Fruit fly (Drosophila melanogaster) whole organism, embryonic: ENCODE measurements around the gene Spc25.
A peak's percentile ranks its signal among the peaks of the same experiment; 100 is the strongest.

Experiments used
- ATbp ChIP-seq: fragments of 200-800 bp; sonication (Bioruptor generic); optimal IDR thresholded peaks from 2 replicates; lab custom pipeline; 2017; ENCODE audit warnings: missing biosample characterization, mild to moderate bottlenecking, missing genetic modification characterization, missing genetic modification reagents
- CG10565 ChIP-seq: fragments of 200-800 bp; sonication (Bioruptor generic); optimal IDR thresholded peaks from 3 replicates; lab custom pipeline; 2016; ENCODE audit warnings: missing biosample characterization, mild to moderate bottlenecking, missing genetic modification characterization
- CG12744 ChIP-seq: fragments of 200-800 bp; sonication (Bioruptor generic); optimal IDR thresholded peaks from 2 replicates; lab custom pipeline; 2016; ENCODE audit warnings: missing biosample characterization, missing genetic modification characterization
- CG13624 ChIP-seq: fragments of 200-800 bp; sonication (Bioruptor generic); optimal IDR thresholded peaks from 2 replicates; lab custom pipeline; 2016; ENCODE audit warnings: missing biosample characterization, missing genetic modification characterization
- CG14710 ChIP-seq: fragments of 200-800 bp; sonication (Bioruptor generic); optimal IDR thresholded peaks from 3 replicates; lab custom pipeline; 2019; ENCODE audit warnings: missing biosample characterization, mild to moderate bottlenecking, missing genetic modification characterization, moderate library complexity
- CG1529 ChIP-seq: fragments of 200-800 bp; sonication (Bioruptor generic); optimal IDR thresholded peaks from 3 replicates; lab custom pipeline; 2018; ENCODE audit warnings: missing biosample characterization, missing genetic modification characterization
- CG17829 ChIP-seq: fragments of 200-800 bp; optimal IDR thresholded peaks from 2 replicates; lab custom pipeline; 2019; ENCODE audit warnings: missing biosample characterization, mild to moderate bottlenecking, missing genetic modification characterization, moderate library complexity
- CG17912 ChIP-seq: fragments of 200-800 bp; sonication (Bioruptor generic); optimal IDR thresholded peaks from 2 replicates; lab custom pipeline; 2018; ENCODE audit warnings: missing biosample characterization, mild to moderate bottlenecking, missing genetic modification characterization
- CG2678 ChIP-seq: fragments of 200-800 bp; sonication (Bioruptor generic); optimal IDR thresholded peaks from 3 replicates; lab custom pipeline; 2019; ENCODE audit warnings: missing biosample characterization, mild to moderate bottlenecking, missing genetic modification characterization, moderate library complexity
- CG2712 ChIP-seq: fragments of 200-800 bp; optimal IDR thresholded peaks from 3 replicates; lab custom pipeline; 2019; ENCODE audit warnings: missing biosample characterization, mild to moderate bottlenecking, missing genetic modification characterization, moderate library complexity
- CG30403 ChIP-seq: fragments of 200-800 bp; sonication (Bioruptor generic); optimal IDR thresholded peaks from 3 replicates; lab custom pipeline; 2016; ENCODE audit warnings: missing biosample characterization, missing genetic modification characterization
- CG31365 ChIP-seq: fragments of 200-800 bp; sonication (Bioruptor generic); optimal IDR thresholded peaks from 2 replicates; lab custom pipeline; 2018; ENCODE audit warnings: missing biosample characterization, mild to moderate bottlenecking, missing genetic modification characterization
- CG34224 ChIP-seq: fragments of 200-800 bp; sonication (Bioruptor generic); IDR thresholded peaks from 3 replicates; pipeline ENCODE4 v1.3.6; 2022; ENCODE audit warnings: missing biosample characterization, missing genetic modification characterization; ENCODE audit not compliant: partially characterized antibody
- CG4707 ChIP-seq: fragments of 200-800 bp; sonication (Bioruptor generic); optimal IDR thresholded peaks from 2 replicates; lab custom pipeline; 2018; ENCODE audit warnings: missing biosample characterization, mild to moderate bottlenecking, missing genetic modification characterization, moderate library complexity
- CG4820 ChIP-seq: fragments of 200-800 bp; sonication (Bioruptor generic); optimal IDR thresholded peaks from 3 replicates; lab custom pipeline; 2016; ENCODE audit warnings: missing biosample characterization, missing genetic modification characterization
- CG7357 ChIP-seq: fragments of 200-800 bp; sonication (Bioruptor generic); IDR thresholded peaks from 3 replicates; pipeline ENCODE4 v1.3.6; 2022; ENCODE audit warnings: missing biosample characterization, missing genetic modification characterization
- CG7372 ChIP-seq: fragments of 200-800 bp; sonication (Bioruptor generic); IDR thresholded peaks from 2 replicates; pipeline ENCODE4 v1.3.6; 2022; ENCODE audit warnings: missing biosample characterization, missing genetic modification characterization
- CG7963 ChIP-seq: fragments of 200-800 bp; sonication (Bioruptor generic); IDR thresholded peaks from 3 replicates; pipeline ENCODE4 v1.3.6; 2022; ENCODE audit warnings: missing biosample characterization, missing genetic modification characterization; ENCODE audit not compliant: partially characterized antibody
- CG8359 ChIP-seq: fragments of 200-800 bp; sonication (Bioruptor generic); optimal IDR thresholded peaks from 2 replicates; lab custom pipeline; 2017; ENCODE audit warnings: missing biosample characterization, mild to moderate bottlenecking, missing genetic modification characterization, borderline replicate concordance
- CG9817 ChIP-seq: fragments of 200-800 bp; sonication (Bioruptor generic); optimal IDR thresholded peaks from 2 replicates; lab custom pipeline; 2018; ENCODE audit warnings: missing biosample characterization, mild to moderate bottlenecking, missing genetic modification characterization, moderate library complexity
- Chrac-16 ChIP-seq: fragments of 200-800 bp; sonication (Bioruptor generic); optimal IDR thresholded peaks from 3 replicates; lab custom pipeline; 2016; ENCODE audit warnings: missing biosample characterization, missing genetic modification characterization
- Doc2 ChIP-seq: fragments of 200-800 bp; sonication (Bioruptor generic); IDR thresholded peaks from 2 replicates; pipeline ENCODE4 v1.3.6; 2022; ENCODE audit warnings: missing biosample characterization, missing genetic modification characterization
- Fer1 ChIP-seq: fragments of 200-800 bp; sonication (Bioruptor generic); optimal IDR thresholded peaks from 2 replicates; lab custom pipeline; 2017; ENCODE audit warnings: missing biosample characterization, mild to moderate bottlenecking, missing genetic modification characterization
- HLH54F ChIP-seq: fragments of 200-800 bp; sonication (Bioruptor generic); optimal IDR thresholded peaks from 3 replicates; lab custom pipeline; 2016; ENCODE audit warnings: missing biosample characterization, missing genetic modification characterization
- Lim3 ChIP-seq: fragments of 200-800 bp; sonication (Bioruptor generic); IDR thresholded peaks from 2 replicates; pipeline ENCODE4 v1.3.6; 2022; ENCODE audit warnings: missing biosample characterization, missing genetic modification characterization
- Mad ChIP-seq: fragments of 200-800 bp; sonication (Bioruptor generic); optimal IDR thresholded peaks from 2 replicates; lab custom pipeline; 2016; ENCODE audit warnings: missing biosample characterization, missing genetic modification characterization
- Neu2 ChIP-seq: fragments of 200-800 bp; sonication (Bioruptor generic); optimal IDR thresholded peaks from 3 replicates; lab custom pipeline; 2016; ENCODE audit warnings: missing biosample characterization, missing genetic modification characterization, borderline replicate concordance
- Nf-YC ChIP-seq: fragments of 200-800 bp; optimal IDR thresholded peaks from 3 replicates; lab custom pipeline; 2019; ENCODE audit warnings: missing biosample characterization, mild to moderate bottlenecking, missing genetic modification characterization, moderate library complexity
- Sry-β ChIP-seq: fragments of 200-800 bp; sonication (Bioruptor generic); optimal IDR thresholded peaks from 2 replicates; lab custom pipeline; 2018; ENCODE audit warnings: missing biosample characterization, mild to moderate bottlenecking, missing genetic modification characterization, moderate library complexity
- Ssrp ChIP-seq: fragments of 200-800 bp; sonication (Bioruptor generic); optimal IDR thresholded peaks from 2 replicates; lab custom pipeline; 2018; ENCODE audit warnings: missing biosample characterization, mild to moderate bottlenecking, missing genetic modification characterization, moderate library complexity
- Xrp1 ChIP-seq: fragments of 200-800 bp; sonication (Bioruptor generic); IDR thresholded peaks from 2 replicates; pipeline ENCODE4 v1.3.6; 2022; ENCODE audit warnings: missing biosample characterization, missing genetic modification characterization
- YL-1 ChIP-seq: fragments of 200-800 bp; sonication (Bioruptor generic); optimal IDR thresholded peaks from 3 replicates; lab custom pipeline; 2017; ENCODE audit warnings: missing biosample characterization, mild to moderate bottlenecking, missing genetic modification characterization
- ab ChIP-seq: fragments of 200-800 bp; sonication (Bioruptor generic); optimal IDR thresholded peaks from 2 replicates; lab custom pipeline; 2016; ENCODE audit warnings: missing biosample characterization, missing genetic modification characterization
- amos ChIP-seq: fragments of 200-800 bp; sonication (Bioruptor generic); IDR thresholded peaks from 2 replicates; pipeline ENCODE4 v1.3.6; 2022; ENCODE audit warnings: missing biosample characterization, missing genetic modification characterization; ENCODE audit not compliant: partially characterized antibody
- ara ChIP-seq: fragments of 200-800 bp; sonication (Bioruptor generic); IDR thresholded peaks from 2 replicates; pipeline ENCODE4 v1.3.6; 2022; ENCODE audit warnings: missing biosample characterization, missing genetic modification characterization
- cg ChIP-seq: fragments of 200-800 bp; sonication (Bioruptor generic); optimal IDR thresholded peaks from 3 replicates; lab custom pipeline; 2019; ENCODE audit warnings: missing biosample characterization, mild to moderate bottlenecking, missing genetic modification characterization, moderate library complexity
- da ChIP-seq: fragments of 200-800 bp; sonication (Bioruptor generic); optimal IDR thresholded peaks from 2 replicates; lab custom pipeline; 2016; ENCODE audit warnings: missing biosample characterization, missing genetic modification characterization
- dmrt99B ChIP-seq: fragments of 200-800 bp; sonication (Bioruptor generic); optimal IDR thresholded peaks from 2 replicates; lab custom pipeline; 2018; ENCODE audit warnings: missing biosample characterization, mild to moderate bottlenecking, missing genetic modification characterization, moderate library complexity
- fd3F ChIP-seq: fragments of 200-800 bp; sonication (Bioruptor generic); optimal IDR thresholded peaks from 2 replicates; lab custom pipeline; 2018; ENCODE audit warnings: missing biosample characterization, mild to moderate bottlenecking, missing genetic modification characterization, moderate library complexity
- gcm ChIP-seq: fragments of 200-800 bp; sonication (Bioruptor generic); optimal IDR thresholded peaks from 2 replicates; lab custom pipeline; 2019; ENCODE audit warnings: missing biosample characterization, mild to moderate bottlenecking, missing genetic modification characterization, moderate library complexity
- jigr1 ChIP-seq: fragments of 200-800 bp; sonication (Bioruptor generic); IDR thresholded peaks from 3 replicates; pipeline ENCODE4 v1.3.6; 2022; ENCODE audit warnings: missing biosample characterization, missing genetic modification characterization
- pb ChIP-seq: fragments of 200-800 bp; sonication (Bioruptor generic); optimal IDR thresholded peaks from 3 replicates; lab custom pipeline; 2016; ENCODE audit warnings: missing biosample characterization, missing genetic modification characterization
- pzg ChIP-seq: fragments of 200-800 bp; sonication (Bioruptor generic); optimal IDR thresholded peaks from 3 replicates; lab custom pipeline; 2018; ENCODE audit warnings: missing biosample characterization, mild to moderate bottlenecking, missing genetic modification characterization, moderate library complexity
- scrt ChIP-seq: fragments of 200-800 bp; sonication (Bioruptor generic); optimal IDR thresholded peaks from 2 replicates; lab custom pipeline; 2018; ENCODE audit warnings: missing biosample characterization, mild to moderate bottlenecking, missing genetic modification characterization, moderate library complexity
- sens-2 ChIP-seq: fragments of 200-800 bp; sonication (Bioruptor generic); IDR thresholded peaks from 2 replicates; pipeline ENCODE4 v1.3.6; 2022; ENCODE audit warnings: missing biosample characterization, missing genetic modification characterization
- stwl ChIP-seq: fragments of 200-800 bp; sonication (Bioruptor generic); optimal IDR thresholded peaks from 3 replicates; lab custom pipeline; 2018; ENCODE audit warnings: missing biosample characterization, mild to moderate bottlenecking, missing genetic modification characterization, moderate library complexity
- vnd ChIP-seq: fragments of 200-800 bp; sonication (Bioruptor generic); IDR thresholded peaks from 3 replicates; pipeline ENCODE4 v1.3.6; 2022; ENCODE audit warnings: missing biosample characterization, missing genetic modification characterization; ENCODE audit not compliant: partially characterized antibody
- wek ChIP-seq: fragments of 200-800 bp; sonication (Bioruptor generic); optimal IDR thresholded peaks from 3 replicates; lab custom pipeline; 2018; ENCODE audit warnings: missing biosample characterization, mild to moderate bottlenecking, missing genetic modification characterization, moderate library complexity

Spc25 gene

dm6 chr3R:12960929-12961855 lies at the start of gene Spc25 (continued):
- TF ChIP-seq CG2678 (tag; lab: Kevin White, UChicago) = peak; percentile 9
- TF ChIP-seq Mad (GFP tag; lab: Kevin White, UChicago) = peak; percentile 46
- TF ChIP-seq CG7357 (GFP tag; lab: Robert Waterston, UW) = no peak
- TF ChIP-seq Chrac-16 = peak; percentile 68
- TF ChIP-seq CG10565 (GFP tag; lab: Kevin White, UChicago) = no peak
- TF ChIP-seq CG4820 = no peak
- no peak for TF ChIP-seq CG1529 (GFP tag; lab: Kevin White, UChicago)
- peak; percentile 97 for TF ChIP-seq stwl (tag; lab: Kevin White, UChicago)
- TF ChIP-seq CG31365 (tag; lab: Kevin White, UChicago) = no peak
- no peak for TF ChIP-seq CG7372 (GFP tag; lab: Robert Waterston, UW)
- peak; percentile 30 for TF ChIP-seq YL-1 (GFP tag; lab: Kevin White, UChicago)
- TF ChIP-seq cg (GFP tag; lab: Kevin White, UChicago) = no peak
- TF ChIP-seq Lim3 (GFP tag; lab: Robert Waterston, UW) = no peak
- peak; percentile 87 for TF ChIP-seq CG7963 (GFP tag; lab: Robert Waterston, UW)
- TF ChIP-seq CG14710 (tag; lab: Kevin White, UChicago) = peak; percentile 58
- peak; percentile 96 for TF ChIP-seq amos (GFP tag; lab: Robert Waterston, UW)
- TF ChIP-seq pb (GFP tag; lab: Kevin White, UChicago) = no peak
- TF ChIP-seq CG9817 (tag; lab: Kevin White, UChicago) = peak; percentile 33
- TF ChIP-seq Fer1 (GFP tag; lab: Kevin White, UChicago) = no peak
- no peak for TF ChIP-seq scrt
- TF ChIP-seq CG8359 (GFP tag; lab: Kevin White, UChicago) = no peak
- peak; percentile 69 for TF ChIP-seq CG30403 (GFP tag; lab: Kevin White, UChicago)
- TF ChIP-seq sens-2 = no peak
- peak; percentile 26 for TF ChIP-seq fd3F
- TF ChIP-seq Xrp1 = no peak; the same call in 1 of the 2 replicates
- TF ChIP-seq gcm = no peak
- TF ChIP-seq Nf-YC = peak; percentile 6
- TF ChIP-seq CG4707 (GFP tag; lab: Kevin White, UChicago) = no peak
- no peak for TF ChIP-seq ab (GFP tag; lab: Kevin White, UChicago)
- peak; percentile 55 for TF ChIP-seq CG13624
- TF ChIP-seq da (GFP tag; lab: Kevin White, UChicago) = peak; percentile 24
- TF ChIP-seq CG17829 = peak; percentile 35
- no peak for TF ChIP-seq jigr1 (GFP tag; lab: Robert Waterston, UW)
- no peak for TF ChIP-seq dmrt99B (tag; lab: Kevin White, UChicago)
- TF ChIP-seq CG17912 (GFP tag; lab: Kevin White, UChicago) = no peak
- TF ChIP-seq CG34224 (GFP tag; lab: Robert Waterston, UW) = peak; percentile 93
- TF ChIP-seq HLH54F = peak; percentile 76
- TF ChIP-seq Ssrp (tag; lab: Kevin White, UChicago) = no peak
- no peak for TF ChIP-seq Sry-β (GFP tag; lab: Kevin White, UChicago)
- no peak for TF ChIP-seq Doc2 (GFP tag; lab: Robert Waterston, UW)
- no peak for TF ChIP-seq wek (GFP tag; lab: Kevin White, UChicago)
- peak; percentile 91 for TF ChIP-seq pzg
- TF ChIP-seq ATbp (GFP tag; lab: Kevin White, UChicago) = no peak
- peak; percentile 87 for TF ChIP-seq vnd (GFP tag; lab: Robert Waterston, UW)
- no peak for TF ChIP-seq Neu2
- TF ChIP-seq ara (GFP tag; lab: Robert Waterston, UW) = peak; percentile 29; the same call in 1 of the 2 replicates
- peak; percentile 24 for TF ChIP-seq CG12744 (GFP tag; lab: Kevin White, UChicago)
- TF ChIP-seq CG2712 (tag; lab: Kevin White, UChicago) = no peak
